Worm (Caenorhabditis elegans) whole organism, L3 larva: ENCODE data around the gene Y32F6B.9.
A peak's percentile ranks its signal among the peaks of the same experiment; 100 is the strongest.

Source experiments
- R02D3.7 ChIP-seq: fragments of 150-350 bp; optimal IDR thresholded peaks from 2 replicates; lab custom pipeline; 2014; ENCODE audit warnings: missing biosample characterization, missing genetic modification characterization
- ZK546.5 ChIP-seq: sonication (generic microtip); optimal IDR thresholded peaks from 2 replicates; lab custom pipeline; 2017; ENCODE audit warnings: missing biosample characterization, missing genetic modification characterization
- ama-1 ChIP-seq: fragments of 150-350 bp; optimal IDR thresholded peaks from 2 replicates; lab custom pipeline; 2018
- ceh-16 ChIP-seq: sonication (generic microtip); optimal IDR thresholded peaks from 2 replicates; lab custom pipeline; 2017; ENCODE audit warnings: missing biosample characterization, missing genetic modification characterization
- ceh-28 ChIP-seq: fragments of 150-350 bp; optimal IDR thresholded peaks from 2 replicates; lab custom pipeline; 2014; ENCODE audit warnings: missing biosample characterization, missing genetic modification reagents, missing genetic modification characterization
- ceh-82 ChIP-seq: fragments of 150-350 bp; optimal IDR thresholded peaks from 2 replicates; lab custom pipeline; 2014; ENCODE audit warnings: missing biosample characterization, missing genetic modification characterization
- egl-5 ChIP-seq: fragments of 150-350 bp; optimal IDR thresholded peaks from 2 replicates; lab custom pipeline; 2017; ENCODE audit warnings: missing biosample characterization, missing genetic modification reagents, missing genetic modification characterization, inconsistent platforms
- elt-1 ChIP-seq: fragments of 150-350 bp; optimal IDR thresholded peaks from 2 replicates; lab custom pipeline; 2014; ENCODE audit warnings: missing biosample characterization, missing genetic modification characterization
- elt-2 ChIP-seq: sonication (generic microtip); optimal IDR thresholded peaks from 2 replicates; lab custom pipeline; 2016; ENCODE audit warnings: missing genetic modification reagents, mild to moderate bottlenecking, missing genetic modification characterization, missing compliant biosample characterization
- elt-3 ChIP-seq, 3 experiments: fragments of 150-350 bp in 1 of 3; sonication (generic microtip) in 2 of 3; optimal IDR thresholded peaks; 2 replicates in 2 of 3; 4 replicates in 1 of 3; lab custom pipeline; 2014 to 2017; ENCODE audit warnings: missing biosample characterization in 3 of 3, missing genetic modification characterization in 3 of 3
- eor-1 ChIP-seq, 2 experiments: fragments of 150-350 bp; optimal IDR thresholded peaks; 2 replicates each; lab custom pipeline; 2014 to 2018; ENCODE audit warnings: missing biosample characterization in 2 of 2, missing genetic modification characterization in 2 of 2
- fkh-10 ChIP-seq: sonication (generic microtip); optimal IDR thresholded peaks from 2 replicates; lab custom pipeline; 2017; ENCODE audit warnings: missing biosample characterization, missing genetic modification reagents, missing genetic modification characterization
- fos-1 ChIP-seq: fragments of 150-350 bp; optimal IDR thresholded peaks from 2 replicates; lab custom pipeline; 2014; ENCODE audit warnings: missing biosample characterization, missing genetic modification characterization
- hmg-11 ChIP-seq: sonication (generic microtip); optimal IDR thresholded peaks from 2 replicates; lab custom pipeline; 2016; ENCODE audit warnings: missing genetic modification characterization, missing compliant biosample characterization
- jun-1 ChIP-seq: fragments of 150-350 bp; optimal IDR thresholded peaks from 2 replicates; lab custom pipeline; 2014; ENCODE audit warnings: missing biosample characterization, missing genetic modification reagents, missing genetic modification characterization
- lin-15B ChIP-seq: fragments of 150-350 bp; optimal IDR thresholded peaks from 2 replicates; lab custom pipeline; 2014; ENCODE audit warnings: missing biosample characterization, missing genetic modification characterization
- lin-39 ChIP-seq: fragments of 150-350 bp; optimal IDR thresholded peaks from 2 replicates; lab custom pipeline; 2018; ENCODE audit warnings: missing biosample characterization, missing genetic modification reagents, missing genetic modification characterization
- mdl-1 ChIP-seq: fragments of 150-350 bp; optimal IDR thresholded peaks from 2 replicates; lab custom pipeline; 2014; ENCODE audit warnings: missing biosample characterization, missing genetic modification characterization
- nhr-11 ChIP-seq: fragments of 150-350 bp; optimal IDR thresholded peaks from 2 replicates; lab custom pipeline; 2014; ENCODE audit warnings: missing biosample characterization, missing genetic modification characterization
- nhr-12 ChIP-seq: fragments of 150-350 bp; optimal IDR thresholded peaks from 2 replicates; lab custom pipeline; 2014; ENCODE audit warnings: missing biosample characterization, missing genetic modification characterization
- nhr-23 ChIP-seq: fragments of 150-350 bp; optimal IDR thresholded peaks from 2 replicates; lab custom pipeline; 2014; ENCODE audit warnings: missing biosample characterization, missing genetic modification reagents, missing genetic modification characterization
- nhr-237 ChIP-seq: fragments of 150-350 bp; optimal IDR thresholded peaks from 2 replicates; lab custom pipeline; 2014; ENCODE audit warnings: missing biosample characterization, missing genetic modification characterization
- nhr-25 ChIP-seq: sonication (generic microtip); optimal IDR thresholded peaks from 2 replicates; lab custom pipeline; 2017; ENCODE audit warnings: missing biosample characterization, missing genetic modification characterization
- nhr-43 ChIP-seq: sonication (generic microtip); optimal IDR thresholded peaks from 2 replicates; lab custom pipeline; 2016; ENCODE audit warnings: mild to moderate bottlenecking, missing genetic modification characterization, missing compliant biosample characterization; ENCODE audit not compliant: poor library complexity, severe bottlenecking
- nhr-67 ChIP-seq: fragments of 150-350 bp; optimal IDR thresholded peaks from 2 replicates; lab custom pipeline; 2014; ENCODE audit warnings: missing biosample characterization, missing genetic modification characterization
- nhr-76 ChIP-seq: fragments of 150-350 bp; sonication (generic microtip); optimal IDR thresholded peaks from 5 replicates; lab custom pipeline; 2014; ENCODE audit warnings: missing biosample characterization, missing genetic modification characterization
- nhr-77 ChIP-seq: fragments of 150-350 bp; optimal IDR thresholded peaks from 2 replicates; lab custom pipeline; 2014; ENCODE audit warnings: missing biosample characterization, missing genetic modification characterization
- pha-4 ChIP-seq: fragments of 150-350 bp; optimal IDR thresholded peaks from 2 replicates; lab custom pipeline; 2014; ENCODE audit warnings: missing biosample characterization, missing genetic modification reagents, missing genetic modification characterization
- pqm-1 ChIP-seq: fragments of 150-350 bp; optimal IDR thresholded peaks from 2 replicates; lab custom pipeline; 2017; ENCODE audit warnings: missing biosample characterization, missing genetic modification characterization, inconsistent platforms
- skn-1 ChIP-seq: fragments of 150-350 bp; optimal IDR thresholded peaks from 2 replicates; lab custom pipeline; 2014; ENCODE audit warnings: missing biosample characterization, missing genetic modification characterization
- snpc-4 ChIP-seq: fragments of 150-350 bp; optimal IDR thresholded peaks from 2 replicates; lab custom pipeline; 2014; ENCODE audit warnings: missing biosample characterization, missing genetic modification characterization
- tbx-2 ChIP-seq: sonication (generic microtip); optimal IDR thresholded peaks from 2 replicates; lab custom pipeline; 2016; ENCODE audit warnings: mild to moderate bottlenecking, missing genetic modification characterization, missing compliant biosample characterization
- unc-39 ChIP-seq: sonication (generic microtip); optimal IDR thresholded peaks from 4 replicates; lab custom pipeline; 2017; ENCODE audit warnings: missing biosample characterization, missing genetic modification characterization
- unc-62 ChIP-seq: fragments of 150-350 bp; sonication (generic microtip); optimal IDR thresholded peaks from 4 replicates; lab custom pipeline; 2014; ENCODE audit warnings: missing biosample characterization, missing genetic modification reagents, missing genetic modification characterization
- zag-1 ChIP-seq: fragments of 150-350 bp; optimal IDR thresholded peaks from 2 replicates; lab custom pipeline; 2014; ENCODE audit warnings: missing biosample characterization, missing genetic modification characterization
- ztf-11 ChIP-seq: fragments of 150-350 bp; optimal IDR thresholded peaks from 2 replicates; lab custom pipeline; 2014; ENCODE audit warnings: missing biosample characterization, missing genetic modification characterization
- ztf-4 ChIP-seq: fragments of 150-350 bp; optimal IDR thresholded peaks from 2 replicates; lab custom pipeline; 2014; ENCODE audit warnings: missing biosample characterization, missing genetic modification characterization

Y32F6B.9 gene

ce11 chrV:10489998-10490397 is 11.5 kb downstream of the Y32F6B.9 start, which contains the start of gene ncx-5:
Gene ncx-5, minus strand, starts transcription at chrV:10490098.
- no peak for TF ChIP-seq ama-1 (lab: Kevin White, UChicago)
- TF ChIP-seq R02D3.7 = no peak
- TF ChIP-seq jun-1 (tag; lab: Kevin White, UChicago) = no peak
- no peak for TF ChIP-seq eor-1 (tag; optimal IDR thresholded peaks at IDR 0.05; lab: Kevin White, UChicago)
- no peak for TF ChIP-seq fkh-10 (GFP tag; lab: Kevin White, UChicago)
- TF ChIP-seq nhr-12 (tag; lab: Kevin White, UChicago) = no peak
- TF ChIP-seq snpc-4 (tag; lab: Kevin White, UChicago) = no peak
- TF ChIP-seq unc-39 (tag; lab: Kevin White, UChicago) = no peak
- no peak for TF ChIP-seq nhr-77 (tag; lab: Kevin White, UChicago)
- TF ChIP-seq ceh-82 (tag; lab: Kevin White, UChicago) = no peak
- TF ChIP-seq hmg-11 (tag; lab: Kevin White, UChicago) = no peak
- TF ChIP-seq nhr-76 = no peak
- TF ChIP-seq lin-15B (tag; lab: Kevin White, UChicago) = no peak
- TF ChIP-seq mdl-1 (tag; lab: Kevin White, UChicago) = no peak
- TF ChIP-seq skn-1 (tag; lab: Kevin White, UChicago) = no peak
- no peak for TF ChIP-seq ceh-16 (tag; lab: Kevin White, UChicago)
- TF ChIP-seq nhr-67 (tag; lab: Kevin White, UChicago) = no peak
- no peak for TF ChIP-seq ztf-4 (tag; lab: Kevin White, UChicago)
- TF ChIP-seq, all 47 proteins: peak for 0

- TF ChIP-seq pqm-1 (tag; lab: Kevin White, UChicago) = no peak
- TF ChIP-seq lin-15B (tag; lab: Kevin White, UChicago) = no peak
- TF ChIP-seq nhr-77 (tag; lab: Kevin White, UChicago) = no peak
- TF ChIP-seq nhr-25 (tag; lab: Kevin White, UChicago) = no peak
- TF ChIP-seq ztf-11 (tag; lab: Kevin White, UChicago) = no peak
- no peak for TF ChIP-seq lin-39 (tag; lab: Kevin White, UChicago)
- TF ChIP-seq, all 47 proteins: peak for 0
Measured at ce11 chrV:10491443-10491842, 12.9 kb downstream of the Y32F6B.9 start, which contains the start of gene aqp-5. Gene aqp-5, plus strand, starts transcription at chrV:10491743.

ce11 chrV:10493150-10493549 is 14.7 kb downstream of the Y32F6B.9 start, which contains the start of gene ugt-33:
Gene ugt-33, plus strand, starts transcription at chrV:10493409.
- TF ChIP-seq pqm-1 (tag; lab: Kevin White, UChicago) (peak; percentile 83), elt-2 (peak; percentile 76), ztf-11 (tag; lab: Kevin White, UChicago) (no peak)

ce11 chrV:10496733-10497132 is 18.2 kb downstream of the Y32F6B.9 start, which contains the start of gene C35A5.4:
Gene C35A5.4, plus strand, starts transcription at chrV:10497033.
- TF ChIP-seq egl-5 (tag; lab: Kevin White, UChicago) = no peak
- no peak for TF ChIP-seq nhr-67 (tag; lab: Kevin White, UChicago)
- TF ChIP-seq ceh-82 (tag; lab: Kevin White, UChicago) = no peak
- TF ChIP-seq unc-39 (tag; lab: Kevin White, UChicago) = no peak
- TF ChIP-seq mdl-1 (tag; lab: Kevin White, UChicago) = no peak
- TF ChIP-seq nhr-43 = no peak
- TF ChIP-seq pha-4 = no peak
- TF ChIP-seq nhr-11 = no peak
- no peak for TF ChIP-seq pqm-1 (tag; lab: Kevin White, UChicago)
- TF ChIP-seq elt-3 (tag; optimal IDR thresholded peaks at IDR 0.05; lab: Kevin White, UChicago) = no peak
- no peak for TF ChIP-seq zag-1
- TF ChIP-seq unc-62 (GFP tag; lab: Kevin White, UChicago) = no peak
- no peak for TF ChIP-seq ceh-28 (tag; lab: Kevin White, UChicago)
- TF ChIP-seq ceh-16 (tag; lab: Kevin White, UChicago) = no peak
- TF ChIP-seq jun-1 (tag; lab: Kevin White, UChicago) = no peak
- TF ChIP-seq elt-1 (tag; lab: Kevin White, UChicago) = no peak
- no peak for TF ChIP-seq nhr-237 (tag; lab: Kevin White, UChicago)
- no peak for TF ChIP-seq nhr-23 (tag; lab: Kevin White, UChicago)
- no peak for TF ChIP-seq ztf-11 (tag; lab: Kevin White, UChicago)

- TF ChIP-seq tbx-2 (tag; lab: Kevin White, UChicago) = no peak
- TF ChIP-seq nhr-77 (tag; lab: Kevin White, UChicago) = no peak
- TF ChIP-seq zag-1 = no peak
- TF ChIP-seq ztf-4 (tag; lab: Kevin White, UChicago) = no peak
- TF ChIP-seq ZK546.5 (tag; lab: Kevin White, UChicago) = no peak
- no peak for TF ChIP-seq mdl-1 (tag; lab: Kevin White, UChicago)
- TF ChIP-seq nhr-67 (tag; lab: Kevin White, UChicago) = no peak
- no peak for TF ChIP-seq unc-39 (tag; lab: Kevin White, UChicago)
- no peak for TF ChIP-seq unc-62 (GFP tag; lab: Kevin White, UChicago)
- TF ChIP-seq nhr-25 (tag; lab: Kevin White, UChicago) = no peak
- TF ChIP-seq ceh-16 (tag; lab: Kevin White, UChicago) = no peak
- no peak for TF ChIP-seq fos-1 (tag; lab: Kevin White, UChicago)
- TF ChIP-seq egl-5 (tag; lab: Kevin White, UChicago) = no peak
- no peak for TF ChIP-seq fkh-10 (GFP tag; lab: Kevin White, UChicago)
- TF ChIP-seq snpc-4 (tag; lab: Kevin White, UChicago) = no peak
Measured at ce11 chrV:10501295-10501694, 22.8 kb downstream of the Y32F6B.9 start, which contains the start of gene C35A5.3. Gene C35A5.3, minus strand, starts transcription at chrV:10501395.
